Fruit fly (Drosophila melanogaster): Measurements from ENCODE around the gene Cdlc2.

DNA sequence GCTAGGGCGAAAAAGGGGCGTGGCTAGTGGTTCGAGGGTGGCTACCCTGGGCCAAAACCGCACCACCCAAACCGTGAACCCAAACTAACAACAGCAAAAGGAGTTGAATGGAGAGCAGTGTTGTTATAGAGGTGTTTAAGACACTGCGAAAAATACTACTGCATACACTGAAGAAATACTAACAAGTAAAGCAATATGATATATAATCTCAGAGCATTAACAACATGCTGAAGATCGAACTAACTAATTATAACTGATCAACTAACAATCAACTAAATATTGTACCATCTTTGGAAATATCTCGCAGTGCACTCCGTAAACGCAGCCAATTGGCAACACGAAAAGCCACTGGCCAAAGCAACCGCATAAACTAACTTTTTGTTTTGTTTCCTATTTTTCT lies 49.4 kb downstream of the Cdlc2 start:
- TF ChIP-seq Sin3A (optimal IDR thresholded peaks at IDR 0.05): no peak
- TF ChIP-seq psq (optimal IDR thresholded peaks at IDR 0.05): no peak
- TF ChIP-seq ttk (optimal IDR thresholded peaks at IDR 0.05): no peak
- no peak for TF ChIP-seq Myc (optimal IDR thresholded peaks at IDR 0.05)
- TF ChIP-seq h (optimal IDR thresholded peaks at IDR 0.05): no peak

Data from Kc167 (cell line).